Fruit fly (Drosophila melanogaster) whole organism, adult: ENCODE data around the gene Pak3.

ENCODE experiments used
- CG11617 ChIP-seq: fragments of 200-800 bp; sonication (Bioruptor generic); optimal IDR thresholded peaks from 2 replicates; lab custom pipeline; 2017; ENCODE audit warnings: mild to moderate bottlenecking, missing biosample characterization, missing genetic modification reagents, missing genetic modification characterization
- CG12768 ChIP-seq: fragments of 200-800 bp; sonication (Bioruptor generic); optimal IDR thresholded peaks from 2 replicates; lab custom pipeline; 2017; ENCODE audit warnings: missing biosample characterization, missing genetic modification characterization, mild to moderate bottlenecking, moderate library complexity, missing genetic modification reagents
- CG14711 ChIP-seq: fragments of 200-800 bp; sonication (Bioruptor generic); optimal IDR thresholded peaks from 2 replicates; lab custom pipeline; 2018; ENCODE audit warnings: missing biosample characterization, mild to moderate bottlenecking, missing genetic modification characterization, moderate library complexity
- CG1620 ChIP-seq: fragments of 200-800 bp; sonication (Bioruptor generic); optimal IDR thresholded peaks from 2 replicates; lab custom pipeline; 2016; ENCODE audit warnings: missing biosample characterization, missing genetic modification characterization
- CG7045 ChIP-seq: fragments of 200-800 bp; sonication (Bioruptor generic); optimal IDR thresholded peaks from 2 replicates; lab custom pipeline; 2017; ENCODE audit warnings: missing biosample characterization, mild to moderate bottlenecking, missing genetic modification characterization
- CG7101 ChIP-seq: fragments of 200-800 bp; sonication (Bioruptor generic); optimal IDR thresholded peaks from 2 replicates; lab custom pipeline; 2018; ENCODE audit warnings: missing biosample characterization, mild to moderate bottlenecking, missing genetic modification characterization, moderate library complexity
- Clk ChIP-seq: fragments of 200-800 bp; sonication (Bioruptor generic); optimal IDR thresholded peaks from 2 replicates; lab custom pipeline; 2017; ENCODE audit warnings: missing biosample characterization, missing genetic modification characterization
- Crg-1 ChIP-seq: fragments of 200-800 bp; sonication (Bioruptor generic); optimal IDR thresholded peaks from 2 replicates; lab custom pipeline; 2016; ENCODE audit warnings: missing biosample characterization, missing genetic modification characterization
- Hr96 ChIP-seq: fragments of 200-800 bp; sonication (Bioruptor generic); optimal IDR thresholded peaks from 2 replicates; lab custom pipeline; 2016; ENCODE audit warnings: missing biosample characterization, missing genetic modification characterization
- Mnt ChIP-seq: fragments of 200-800 bp; sonication (Bioruptor generic); optimal IDR thresholded peaks from 2 replicates; lab custom pipeline; 2016; ENCODE audit warnings: missing biosample characterization, mild to moderate bottlenecking, missing genetic modification characterization
- cic ChIP-seq: fragments of 200-800 bp; sonication (Bioruptor generic); optimal IDR thresholded peaks from 2 replicates; lab custom pipeline; 2017; ENCODE audit warnings: missing biosample characterization, mild to moderate bottlenecking, missing genetic modification characterization, moderate library complexity
- cnc ChIP-seq, 2 experiments: fragments of >200 bp; optimal IDR thresholded peaks; 2 replicates each; lab custom pipeline; 2017
- pad ChIP-seq: fragments of 200-800 bp; sonication (Bioruptor generic); optimal IDR thresholded peaks from 3 replicates; lab custom pipeline; 2017; ENCODE audit warnings: missing biosample characterization, missing genetic modification characterization, mild to moderate bottlenecking, moderate library complexity, missing genetic modification reagents
- tj ChIP-seq: fragments of 200-800 bp; sonication (Bioruptor generic); optimal IDR thresholded peaks from 3 replicates; lab custom pipeline; 2017; ENCODE audit warnings: missing biosample characterization, mild to moderate bottlenecking, missing genetic modification characterization, moderate library complexity
- toe ChIP-seq: fragments of 200-800 bp; sonication (Bioruptor generic); optimal IDR thresholded peaks from 2 replicates; lab custom pipeline; 2016; ENCODE audit warnings: missing biosample characterization, missing genetic modification characterization

Gene Pak3

DNA sequence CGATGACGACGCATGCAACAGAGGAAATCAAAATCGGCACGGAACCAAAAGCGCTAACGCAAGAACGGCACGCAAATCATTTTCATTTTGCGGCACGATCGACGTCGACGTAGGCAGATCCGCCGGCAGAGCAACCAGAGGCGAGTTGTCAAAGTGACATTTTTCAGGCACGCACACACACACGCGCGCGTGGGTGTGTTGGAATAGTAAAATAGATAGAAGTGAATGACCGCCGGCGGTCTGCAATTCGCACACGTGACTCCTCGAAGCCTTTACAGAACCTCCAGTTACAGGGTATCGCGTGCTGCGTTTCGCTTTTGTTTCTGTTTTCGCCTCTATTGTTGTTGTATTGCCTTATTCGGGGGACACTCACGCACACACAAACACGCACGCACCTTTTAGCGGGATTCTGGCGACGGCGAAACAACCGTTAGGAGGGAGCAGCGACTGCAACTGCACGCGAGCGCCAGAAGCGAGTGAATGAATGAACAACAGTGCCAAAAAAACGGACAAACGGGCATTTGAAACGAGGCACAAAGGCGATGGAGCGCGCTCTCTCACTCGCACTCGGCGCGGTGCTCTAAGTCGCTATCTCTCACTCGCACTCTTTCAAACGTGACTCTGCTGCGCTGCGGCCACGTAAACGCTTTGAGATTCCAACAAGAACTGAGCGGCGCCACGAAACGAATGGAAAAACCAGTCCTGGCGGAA, 50.4 kb downstream of the Pak3 start, which contains the start of gene ss:
Gene ss, minus strand, starts transcription at position 668 of the 711 bp plus-strand sequence.
- TF ChIP-seq toe (GFP tag; lab: Kevin White, UChicago), result no peak

DNA sequence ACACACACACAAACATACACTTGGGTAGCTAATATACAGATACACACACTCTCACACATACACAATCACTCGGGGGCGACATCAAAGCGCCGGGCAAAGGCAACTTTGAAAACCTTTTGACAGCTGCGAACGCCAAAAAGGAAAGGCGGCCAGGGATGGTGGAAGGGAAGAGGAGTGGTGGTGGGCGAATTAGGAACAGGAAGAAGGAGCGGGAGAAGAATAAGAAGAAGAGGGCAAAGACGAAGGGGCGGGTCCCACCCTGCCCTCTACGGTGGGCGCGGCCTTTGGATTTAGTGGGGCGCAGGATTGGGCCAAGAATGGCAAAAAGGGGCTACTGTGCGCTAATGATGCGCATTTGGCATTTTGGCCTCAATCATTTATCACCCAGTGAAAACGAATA, 57.1 kb downstream of the Pak3 start:
- TF ChIP-seq Mnt (GFP tag; lab: Kevin White, UChicago) (no peak), pad (GFP tag; lab: Kevin White, UChicago) (no peak), CG12768 (GFP tag; lab: Kevin White, UChicago) (no peak), Crg-1 (no peak), toe (GFP tag; lab: Kevin White, UChicago) (no peak), Hr96 (no peak), CG7045 (GFP tag; lab: Kevin White, UChicago) (no peak), cnc (optimal IDR thresholded peaks at IDR 0.05; lab: Kevin White, UChicago) (no peak), Clk (GFP tag; lab: Kevin White, UChicago) (no peak), CG11617 (GFP tag; lab: Kevin White, UChicago) (no peak), cic (GFP tag; lab: Kevin White, UChicago) (no peak), CG14711 (tag; lab: Kevin White, UChicago) (no peak), CG7101 (no peak), CG1620 (GFP tag; lab: Kevin White, UChicago) (no peak), tj (no peak)

DNA sequence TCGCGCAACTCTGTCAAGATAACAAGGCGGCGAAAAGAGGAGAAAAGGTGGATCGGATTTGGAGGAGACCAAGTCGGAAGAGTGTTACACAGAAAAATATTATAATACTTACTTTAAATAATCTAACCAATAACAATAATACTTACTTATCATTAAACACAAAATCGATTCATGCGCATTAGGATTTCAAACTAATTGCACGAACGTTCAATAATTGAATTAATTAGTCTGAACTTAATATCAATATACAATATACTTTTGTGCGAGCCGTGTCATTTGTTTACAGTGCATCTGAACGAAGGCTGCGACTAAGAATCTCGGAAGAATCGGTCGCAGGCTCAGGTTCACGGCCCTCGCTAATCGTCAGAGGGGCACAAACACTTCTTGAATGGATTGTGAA, 58.2 kb downstream of the Pak3 start:
- no peak for TF ChIP-seq CG1620 (GFP tag; lab: Kevin White, UChicago)
- no peak for TF ChIP-seq CG14711 (tag; lab: Kevin White, UChicago)
- no peak for TF ChIP-seq Clk (GFP tag; lab: Kevin White, UChicago)
